Fruit fly (Drosophila melanogaster) Kc167 (cell line): ENCODE measurements around the gene sordd2.
"Not testable (repeated sequence)": the region's sequence is repeated elsewhere in the genome, so short reads cannot be mapped to it uniquely, and the experiment has no call there.

Experiments
- Myc ChIP-seq: fragments of >200 bp; optimal IDR thresholded peaks from 2 replicates; lab custom pipeline; 2017; ENCODE audit warnings: missing external identifiers
- Sin3A ChIP-seq: fragments of >200 bp; optimal IDR thresholded peaks from 2 replicates; lab custom pipeline; 2018; ENCODE audit warnings: missing external identifiers
- h ChIP-seq: fragments of >200 bp; optimal IDR thresholded peaks from 3 replicates; lab custom pipeline; 2018; ENCODE audit warnings: missing external identifiers
- insv ChIP-seq: fragments of >200 bp; optimal IDR thresholded peaks from 3 replicates; lab custom pipeline; 2018; ENCODE audit warnings: missing external identifiers
- psq ChIP-seq: fragments of >200 bp; optimal IDR thresholded peaks from 2 replicates; lab custom pipeline; 2017; ENCODE audit warnings: missing external identifiers
- ttk ChIP-seq: sonication (Bioruptor generic); optimal IDR thresholded peaks from 2 replicates; lab custom pipeline; 2017; ENCODE audit warnings: missing external identifiers

Gene sordd2

DNA sequence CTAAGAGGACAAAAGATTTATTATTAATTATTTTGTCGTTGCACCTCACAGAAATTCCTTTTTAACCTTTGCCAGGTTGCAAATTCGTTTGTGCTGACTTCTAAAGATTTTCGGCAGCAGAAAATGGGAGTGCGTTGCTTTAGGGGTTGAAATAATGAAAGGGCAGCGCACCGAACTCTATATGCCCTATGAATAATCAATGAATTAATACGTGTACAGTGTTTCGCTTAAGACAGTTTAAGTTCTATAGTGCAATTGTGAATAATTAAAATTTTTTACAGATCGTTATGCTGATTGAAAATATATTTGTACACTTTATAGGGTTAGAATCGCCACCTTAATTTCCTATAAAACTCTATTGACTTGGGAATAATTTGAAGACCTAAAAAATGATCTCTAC lies 17.2 kb upstream of the sordd2 start:
- TF ChIP-seq h: no peak
- TF ChIP-seq Myc (lab: Kevin White, UChicago): no peak
- no peak for TF ChIP-seq insv
- TF ChIP-seq ttk: no peak
- TF ChIP-seq Sin3A (lab: Kevin White, UChicago): no peak
- no peak for TF ChIP-seq psq (lab: Kevin White, UChicago)

DNA sequence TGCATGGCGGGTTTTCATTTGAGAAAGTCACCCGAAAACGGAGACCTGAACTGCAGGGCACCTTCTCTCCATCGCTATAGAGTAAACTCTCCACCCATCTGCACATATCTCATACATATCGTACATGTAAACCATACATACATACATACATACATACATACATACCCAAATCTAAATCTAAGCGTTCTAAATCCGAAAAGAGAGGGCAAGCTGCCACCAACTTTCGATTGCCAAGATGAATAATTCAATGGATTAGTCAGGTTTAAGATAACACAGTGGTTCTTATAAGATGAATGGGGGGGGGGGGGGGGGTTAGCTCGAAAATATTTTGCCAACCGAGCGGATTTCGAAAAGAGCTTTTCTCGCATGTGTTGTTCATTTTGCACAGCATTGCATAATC lies 15.5 kb upstream of the sordd2 start:
- TF ChIP-seq ttk: no peak
- TF ChIP-seq Sin3A (lab: Kevin White, UChicago): no peak
- no peak for TF ChIP-seq insv
- TF ChIP-seq psq (lab: Kevin White, UChicago): no peak
- no peak for TF ChIP-seq Myc (lab: Kevin White, UChicago)
- no peak for TF ChIP-seq h

dm6 chrX:15813224-15813623 lies 14.3 kb upstream of the sordd2 start:
- TF ChIP-seq Myc (lab: Kevin White, UChicago) (no peak), Sin3A (lab: Kevin White, UChicago) (no peak), h (no peak), insv (no peak), psq (lab: Kevin White, UChicago) (no peak), ttk (no peak)

DNA sequence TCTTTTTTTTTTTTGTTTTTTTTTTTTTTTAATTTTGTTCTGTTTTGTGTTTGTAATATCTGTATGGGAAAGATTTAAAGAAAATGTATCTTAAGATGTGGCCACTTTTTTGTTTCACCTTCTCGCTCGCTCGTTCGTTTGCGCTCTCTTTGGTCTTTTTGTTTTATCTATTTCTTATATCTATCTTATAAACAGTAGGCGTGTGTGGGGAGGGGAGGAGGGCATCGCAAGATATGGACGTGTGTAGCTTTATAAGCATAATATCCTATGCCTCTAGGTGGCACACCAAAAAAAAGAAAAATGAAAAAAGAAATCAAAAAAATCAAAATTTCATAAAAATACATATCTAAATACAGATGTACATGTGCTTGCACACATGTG lies 13.6 kb upstream of the sordd2 start:
- TF ChIP-seq psq (lab: Kevin White, UChicago): no peak

DNA sequence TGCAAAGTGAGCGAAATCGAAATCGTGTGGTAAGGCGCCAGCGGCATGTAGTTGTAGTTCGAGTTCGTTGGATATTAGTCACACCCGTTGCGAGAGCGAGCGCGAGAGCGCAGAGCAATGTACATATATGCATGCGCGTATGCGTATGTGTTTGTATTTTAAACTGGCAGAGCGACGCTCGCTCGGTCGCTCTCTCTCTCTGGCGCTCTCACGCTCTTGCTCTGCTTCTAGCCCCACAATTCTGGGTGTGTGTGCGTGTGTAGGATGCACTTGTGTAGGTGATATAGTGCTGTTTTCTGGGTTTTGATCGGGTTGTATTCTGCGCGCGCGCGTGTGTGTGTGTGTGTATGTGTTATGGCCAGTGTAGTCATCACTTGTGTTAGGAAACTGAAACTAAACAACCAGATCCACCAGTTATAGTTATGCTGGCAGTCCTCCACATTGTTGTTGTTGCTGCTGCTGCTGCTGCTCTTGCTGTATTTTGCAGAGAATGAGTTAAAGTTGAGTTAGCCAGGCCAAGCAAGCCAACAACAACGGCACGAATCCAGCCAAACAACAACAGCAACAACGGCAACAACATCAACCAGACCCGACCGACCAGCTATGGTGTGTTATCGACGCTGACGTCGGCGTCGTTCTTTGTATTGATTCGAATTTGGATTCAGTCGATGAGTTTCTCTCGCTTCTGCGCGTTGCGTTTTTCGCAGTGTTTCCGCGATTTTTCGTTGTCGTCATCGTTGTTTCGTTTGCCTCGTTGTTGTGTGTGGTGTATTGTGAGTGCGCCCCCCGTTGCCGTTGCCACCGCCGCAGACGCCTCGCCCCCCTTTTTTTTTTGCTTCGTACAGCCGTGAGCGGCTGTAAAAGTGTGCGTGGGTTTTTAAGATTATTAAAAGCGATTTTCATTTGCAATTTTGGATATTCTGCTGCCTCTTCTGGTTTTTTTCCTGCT lies 13.0 kb upstream of the sordd2 start:
- TF ChIP-seq ttk (no peak), psq (lab: Kevin White, UChicago) (no peak), Myc (lab: Kevin White, UChicago) (no peak), Sin3A (lab: Kevin White, UChicago) (no peak), insv (no peak), h (no peak)

- no peak for TF ChIP-seq ttk
- no peak for TF ChIP-seq Myc (lab: Kevin White, UChicago)
- TF ChIP-seq Sin3A (lab: Kevin White, UChicago): no peak
Observed at dm6 chrX:15809255-15809654, 10.3 kb upstream of the sordd2 start, which contains the start of gene CG8509. Gene CG8509, plus strand, starts transcription at chrX:15809555.

dm6 chrX:15807915-15808314 lies 9.0 kb upstream of the sordd2 start:
- no peak for TF ChIP-seq Myc (lab: Kevin White, UChicago)
- no peak for TF ChIP-seq ttk
- TF ChIP-seq insv: no peak
- TF ChIP-seq Sin3A (lab: Kevin White, UChicago): no peak
- no peak for TF ChIP-seq h
- no peak for TF ChIP-seq psq (lab: Kevin White, UChicago)

dm6 chrX:15805523-15805922 lies 6.6 kb upstream of the sordd2 start:
- TF ChIP-seq h (no peak), insv (no peak), ttk (no peak), Myc (lab: Kevin White, UChicago) (no peak), Sin3A (lab: Kevin White, UChicago) (no peak), psq (lab: Kevin White, UChicago) (no peak)

- no peak for TF ChIP-seq insv
- no peak for TF ChIP-seq psq (lab: Kevin White, UChicago)
- TF ChIP-seq Myc (lab: Kevin White, UChicago): no peak
- TF ChIP-seq Sin3A (lab: Kevin White, UChicago): no peak
- no peak for TF ChIP-seq h
- no peak for TF ChIP-seq ttk
Observed at dm6 chrX:15804790-15805189, 5.8 kb upstream of the sordd2 start.

DNA sequence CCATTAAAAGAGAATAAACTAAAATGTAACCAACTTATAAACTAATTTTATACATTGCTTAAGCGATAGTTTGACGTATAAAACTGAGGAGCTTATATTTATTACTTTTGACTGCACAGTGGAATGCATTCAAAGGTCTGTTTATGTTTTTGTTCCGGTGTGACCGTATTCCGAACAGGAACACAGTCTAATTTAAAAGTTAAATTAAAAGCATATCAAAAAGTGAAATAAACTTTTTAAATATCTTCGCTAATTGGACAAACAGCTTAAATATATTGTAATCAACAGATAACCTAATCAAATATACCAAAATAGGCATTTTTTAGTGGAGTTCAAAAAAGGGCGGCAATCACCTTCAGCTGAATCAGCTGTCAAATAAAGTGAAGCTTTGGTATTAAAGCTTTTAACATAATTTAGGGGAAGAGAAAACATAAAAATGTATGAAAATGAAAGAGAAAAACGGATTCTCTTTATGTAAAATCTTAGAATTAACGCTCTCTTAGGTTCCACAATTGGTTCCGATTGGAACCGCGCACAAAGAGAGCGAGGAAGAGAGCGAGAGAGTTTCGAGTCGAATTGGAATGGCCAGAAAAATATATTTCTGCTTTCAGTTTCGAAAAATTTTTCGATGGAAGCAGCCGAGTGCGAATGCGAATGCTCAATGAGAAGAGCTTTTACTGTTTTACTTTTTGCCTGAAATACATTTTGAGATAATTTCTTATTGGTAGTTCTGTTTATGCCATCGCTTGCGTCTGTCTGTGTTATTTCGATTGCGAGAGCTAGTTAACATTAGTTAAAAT lies 5.0 kb upstream of the sordd2 start, which contains the start of the genes PGRP-LE and sd:
PGRP-LE (minus strand) TSS at position 117 of the 800 bp plus-strand sequence.
sd (plus strand) TSS at position 607 of the 800 bp plus-strand sequence.
- TF ChIP-seq insv: no peak
- TF ChIP-seq h: no peak
- TF ChIP-seq psq (lab: Kevin White, UChicago): no peak
- no peak for TF ChIP-seq ttk
- TF ChIP-seq Sin3A (lab: Kevin White, UChicago): no peak
- TF ChIP-seq Myc (lab: Kevin White, UChicago): no peak

DNA sequence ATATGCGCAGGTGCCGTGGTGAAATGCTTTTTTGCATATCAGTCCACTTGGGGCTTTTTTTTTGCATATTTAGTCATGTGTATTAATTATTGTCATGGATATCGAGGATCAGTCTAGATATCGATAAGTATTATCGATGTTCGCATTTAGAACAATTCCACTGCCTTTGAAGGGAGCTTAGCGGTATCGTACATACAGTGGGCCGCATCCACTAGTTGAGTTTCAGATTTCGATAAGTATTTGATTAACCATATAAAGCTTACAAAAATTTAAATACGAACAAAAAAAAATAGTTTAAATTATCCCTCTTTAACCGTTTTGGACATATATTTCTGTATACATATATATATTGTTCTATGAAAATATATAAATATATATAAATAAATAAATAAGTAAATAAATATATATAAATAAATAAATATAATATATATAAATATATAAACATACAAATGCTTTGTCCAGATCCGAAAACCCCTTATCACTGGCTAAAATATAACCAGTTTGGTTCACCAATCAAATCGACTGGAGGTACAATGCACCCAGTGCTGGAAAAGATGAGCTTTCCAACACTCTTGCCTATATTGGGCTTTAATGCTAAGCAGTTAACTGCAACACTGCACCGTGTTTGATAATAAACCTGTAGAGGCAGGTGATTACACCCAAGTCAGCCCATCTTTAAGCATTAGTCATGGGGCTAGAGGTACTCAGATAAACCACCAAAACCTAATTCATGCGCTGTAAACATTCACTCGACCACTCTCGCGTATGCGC lies 4.1 kb upstream of the sordd2 start:
- TF ChIP-seq h: no peak
- no peak for TF ChIP-seq Sin3A (lab: Kevin White, UChicago)
- no peak for TF ChIP-seq Myc (lab: Kevin White, UChicago)
- TF ChIP-seq ttk: no peak
- no peak for TF ChIP-seq psq (lab: Kevin White, UChicago)
- no peak for TF ChIP-seq insv

DNA sequence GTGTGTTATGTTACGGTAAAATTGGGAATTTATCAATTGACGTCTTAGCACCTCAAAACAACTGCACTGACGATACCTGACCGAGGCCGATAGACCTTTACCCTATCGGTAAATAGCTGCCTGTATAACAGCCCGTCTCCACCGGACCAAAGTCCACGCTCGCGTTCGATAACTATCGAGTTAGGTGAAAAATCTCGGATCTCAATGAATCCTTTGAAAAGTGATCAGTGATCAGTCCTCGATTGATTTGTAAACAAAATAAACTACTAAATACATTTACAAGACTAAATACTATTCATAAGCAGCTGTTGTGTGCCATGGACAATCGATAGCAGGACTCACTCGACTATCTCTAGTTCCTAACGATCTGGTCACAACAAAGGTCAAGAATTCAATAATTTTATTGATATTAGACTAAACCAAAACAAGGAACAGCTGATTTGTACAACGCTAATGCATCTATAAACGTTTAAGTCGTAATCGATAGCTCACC lies 3.0 kb downstream of the sordd2 start, which contains the start of gene sordd1:
sordd1 (minus strand) TSS at position 78 of the 493 bp plus-strand sequence.
- TF ChIP-seq insv; Myc (lab: Kevin White, UChicago); ttk: not testable (repeated sequence)
